Fruit fly (Drosophila melanogaster) whole organism: ENCODE results near the gene CG17075.

Source experiments
- CG8478 ChIP-seq: fragments of >200 bp; optimal IDR thresholded peaks from 2 replicates; lab custom pipeline; 2018; ENCODE audit warnings: inconsistent platforms
- EcR ChIP-seq, 2 experiments: fragments of >200 bp; optimal IDR thresholded peaks; 2 replicates each; lab custom pipeline; 2017; ENCODE audit warnings: missing biosample characterization in 2 of 2, missing genetic modification characterization in 2 of 2, missing genetic modification reagents in 2 of 2
- psq ChIP-seq: fragments of >200 bp; optimal IDR thresholded peaks from 2 replicates; lab custom pipeline; 2017
- usp ChIP-seq: fragments of >200 bp; optimal IDR thresholded peaks from 2 replicates; lab custom pipeline; 2017; ENCODE audit warnings: missing biosample characterization, missing genetic modification characterization, mixed read lengths

dm6 chr2L:267441-268089 is at the start of gene CG17075:
- no peak for TF ChIP-seq EcR (GFP tag; optimal IDR thresholded peaks at IDR 0.05; lab: Kevin White, UChicago)
- TF ChIP-seq usp (GFP tag; lab: Kevin White, UChicago), result no peak
- TF ChIP-seq CG8478 (lab: Kevin White, UChicago), result no peak
- TF ChIP-seq psq (lab: Kevin White, UChicago), result no peak
